Worm (Caenorhabditis elegans): Measurements from ENCODE around the gene M163.5.

Gene M163.5

DNA sequence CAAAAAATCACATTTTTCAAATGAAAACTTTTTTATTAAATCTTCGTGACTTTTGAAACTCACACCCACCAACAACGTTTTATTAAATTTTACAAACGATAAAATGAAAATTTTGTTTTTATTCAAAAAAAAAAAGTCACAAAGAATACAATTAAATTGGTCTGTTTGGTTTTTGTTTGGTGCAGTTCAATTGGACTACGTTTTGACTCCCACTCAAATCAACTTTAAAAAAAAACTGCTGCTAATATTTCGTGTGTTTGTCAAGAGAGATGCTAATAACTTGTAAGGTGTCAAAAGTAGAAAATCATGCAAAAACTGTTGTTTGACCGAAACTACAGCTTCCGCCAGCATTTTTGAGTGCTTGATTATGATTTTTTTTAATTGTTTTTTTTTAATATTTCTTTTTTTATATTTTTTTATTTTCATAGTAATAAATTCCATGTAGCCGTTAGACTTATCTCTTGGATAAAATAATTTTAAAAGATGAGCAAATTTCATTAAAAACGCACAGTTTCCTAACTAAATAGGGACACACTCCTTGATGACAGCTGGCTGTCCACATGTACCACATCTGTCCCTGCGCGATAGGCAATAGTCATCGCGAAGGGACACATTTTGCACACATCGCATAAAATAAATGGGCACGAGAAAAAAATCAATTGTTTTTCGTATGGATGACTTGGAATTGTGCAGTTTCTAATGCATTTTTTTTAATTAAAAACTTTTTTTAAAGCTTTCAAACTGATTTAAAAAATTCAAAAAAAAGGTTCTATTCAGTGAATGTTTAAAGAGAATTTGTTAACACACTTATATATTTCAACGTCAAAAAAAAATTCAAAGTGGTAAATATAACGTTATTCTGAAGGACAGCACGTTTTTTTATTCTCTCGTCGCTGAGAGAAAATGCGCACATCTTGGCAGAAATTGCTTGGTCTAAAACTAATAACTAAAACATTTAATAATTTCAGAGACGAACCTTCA lies 51.8 kb downstream of the M163.5 start (continued):
- TF ChIP-seq unc-62 (GFP tag; optimal IDR thresholded peaks at IDR 0.05 in 1 of 2) (peak; percentile 92 to 100), unc-62 (tag; optimal IDR thresholded peaks at IDR 0.05) (peak; percentile 92), ctbp-1 (GFP tag; IDR thresholded peaks at IDR 0.05) (peak; percentile 99), T20F7.1 (GFP tag; optimal IDR thresholded peaks at IDR 0.05) (peak; percentile 93), Y75B8A.6 (GFP tag; IDR thresholded peaks at IDR 0.05) (peak; percentile 92; the same call in 1 of the 2 replicates), madf-5 (GFP tag; IDR thresholded peaks at IDR 0.05) (peak; percentile 78 to 98), nhr-77 (tag; optimal IDR thresholded peaks at IDR 0.05) (peak; percentile 100), mxl-3 (GFP tag; optimal IDR thresholded peaks at IDR 0.05) (peak; percentile 90), dmd-6 (GFP tag; IDR thresholded peaks at IDR 0.05) (peak; percentile 98), D1046.2 (GFP tag; IDR thresholded peaks at IDR 0.05) (peak; percentile 95), nhr-48 (tag; optimal IDR thresholded peaks at IDR 0.05) (peak; percentile 97), spr-1 (tag; optimal IDR thresholded peaks at IDR 0.05) (peak; percentile 98), mdl-1 (tag; optimal IDR thresholded peaks at IDR 0.05) (peak; percentile 89 to 98), ZK337.2 (GFP tag; IDR thresholded peaks at IDR 0.05) (peak; percentile 92), R02D3.7 (tag; optimal IDR thresholded peaks at IDR 0.05) (no peak), ceh-62 (tag; optimal IDR thresholded peaks at IDR 0.05) (no peak), cey-2 (tag; optimal IDR thresholded peaks at IDR 0.05; ENCODE audit: borderline replicate concordance, insufficient read depth) (peak; percentile 33), lim-7 (GFP tag; IDR thresholded peaks at IDR 0.05) (peak; percentile 47; the same call in 1 of the 2 replicates), dve-1 (tag; optimal IDR thresholded peaks at IDR 0.05; ENCODE audit: insufficient read depth) (peak; percentile 100), dmd-8 (GFP tag; IDR thresholded peaks at IDR 0.05) (peak; percentile 79; the same call in 1 of the 2 replicates), hif-1 (tag; optimal IDR thresholded peaks at IDR 0.05) (peak; percentile 78 to 91), daf-16 (GFP tag; optimal IDR thresholded peaks at IDR 0.05) (peak; percentile 96 to 99), daf-16 (tag; optimal IDR thresholded peaks at IDR 0.05) (peak; percentile 97), ceh-20 (GFP tag; IDR thresholded peaks at IDR 0.05) (peak; percentile 99), T26A8.4 (GFP tag; IDR thresholded peaks at IDR 0.05) (peak; percentile 100), Y105C5A.15 (GFP tag; IDR thresholded peaks at IDR 0.05) (peak; percentile 88), lir-3 (tag; optimal IDR thresholded peaks at IDR 0.05) (peak; percentile 95), nhr-111 (GFP tag; optimal IDR thresholded peaks at IDR 0.05) (peak; percentile 35), ama-1 (optimal IDR thresholded peaks at IDR 0.05) (no peak), nhr-76 (tag; optimal IDR thresholded peaks at IDR 0.05) (peak; percentile 80), ztf-7 (tag; optimal IDR thresholded peaks at IDR 0.05) (peak; percentile 96), ZK546.5 (tag; optimal IDR thresholded peaks at IDR 0.05) (peak; percentile 39 to 81), egl-27 (tag; optimal IDR thresholded peaks at IDR 0.05) (no peak), Y5F2A.4 (GFP tag; optimal IDR thresholded peaks at IDR 0.05) (peak; percentile 97), arid-1 (GFP tag; conservative IDR thresholded peaks at IDR 0.05) (peak; percentile 96), lin-39 (tag; optimal IDR thresholded peaks at IDR 0.05) (peak; percentile 96), lin-29 (GFP tag; IDR thresholded peaks at IDR 0.05) (peak; percentile 98), fos-1 (tag; optimal IDR thresholded peaks at IDR 0.05) (peak; percentile 96), lin-13 (GFP tag; optimal IDR thresholded peaks at IDR 0.05) (peak; percentile 94), nhr-102 (tag; optimal IDR thresholded peaks at IDR 0.05) (peak; percentile 100), hlh-11 (tag; optimal IDR thresholded peaks at IDR 0.05) (peak; percentile 99), madf-9 (GFP tag; conservative IDR thresholded peaks at IDR 0.05) (peak; percentile 99), mep-1 (tag; optimal IDR thresholded peaks at IDR 0.05) (peak; percentile 100), saeg-2 (GFP tag; IDR thresholded peaks at IDR 0.05) (peak; percentile 99), pha-4 (GFP tag; IDR thresholded peaks at IDR 0.05) (peak; percentile 98), pha-4 (tag; optimal IDR thresholded peaks at IDR 0.05) (peak; percentile 95), tag-97 (GFP tag; IDR thresholded peaks at IDR 0.05) (0 out of 2 replicates have a peak, but pooled peaks have one; percentile 49), dmd-9 (GFP tag; IDR thresholded peaks at IDR 0.05) (peak; percentile 93), zfp-3 (GFP tag; conservative IDR thresholded peaks at IDR 0.05) (peak; percentile 99)
